Fruit fly (Drosophila melanogaster) whole organism, prepupa: ENCODE measurements around the gene flr.

Source experiments
- CG6854 ChIP-seq: fragments of 200-800 bp; sonication (Bioruptor generic); optimal IDR thresholded peaks from 2 replicates; lab custom pipeline; 2017; ENCODE audit warnings: missing biosample characterization, mild to moderate bottlenecking, missing genetic modification characterization
- CG7368 ChIP-seq: fragments of 200-800 bp; sonication (Bioruptor generic); optimal IDR thresholded peaks from 3 replicates; lab custom pipeline; 2016; ENCODE audit warnings: missing biosample characterization, missing genetic modification characterization
- Hr38 ChIP-seq: sonication (Bioruptor generic); optimal IDR thresholded peaks from 2 replicates; lab custom pipeline; 2016; ENCODE audit warnings: missing biosample characterization, missing genetic modification characterization
- fd59A ChIP-seq: fragments of 200-800 bp; sonication (Bioruptor generic); optimal IDR thresholded peaks from 2 replicates; lab custom pipeline; 2017; ENCODE audit warnings: missing biosample characterization, mild to moderate bottlenecking, missing genetic modification characterization, missing genetic modification reagents
- salr ChIP-seq, 2 experiments: fragments of 200-800 bp; sonication (Bioruptor generic); optimal IDR thresholded peaks; 3 replicates each; lab custom pipeline; 2016 to 2018; ENCODE audit warnings: missing biosample characterization in 2 of 2, missing genetic modification characterization in 2 of 2, mild to moderate bottlenecking in 1 of 2

- TF ChIP-seq Hr38 (no peak), CG7368 (GFP tag; lab: Kevin White, UChicago) (no peak), CG6854 (GFP tag; lab: Kevin White, UChicago) (no peak), salr (GFP tag; optimal IDR thresholded peaks at IDR 0.05; lab: Kevin White, UChicago) (no peak), fd59A (GFP tag; lab: Kevin White, UChicago) (no peak)
Observed at dm6 chr3L:13397656-13398055, 15.0 kb upstream of the flr start.
